Fruit fly (Drosophila melanogaster) whole organism, embryonic: ENCODE data around the gene srl.

Experiments used
- Adf1 ChIP-seq: fragments of 200-800 bp; sonication (Bioruptor generic); IDR thresholded peaks from 2 replicates; pipeline ENCODE4 v1.3.6; 2022; ENCODE audit warnings: missing biosample characterization, missing genetic modification characterization
- CG10431 ChIP-seq: fragments of 200-800 bp; sonication (Bioruptor generic); optimal IDR thresholded peaks from 3 replicates; lab custom pipeline; 2018; ENCODE audit warnings: missing biosample characterization, mild to moderate bottlenecking, missing genetic modification characterization
- CG10979 ChIP-seq: fragments of 200-800 bp; sonication (Bioruptor generic); optimal IDR thresholded peaks from 2 replicates; lab custom pipeline; 2018; ENCODE audit warnings: missing biosample characterization, mild to moderate bottlenecking, missing genetic modification characterization, moderate library complexity
- CG12299 ChIP-seq: fragments of 200-800 bp; sonication (Bioruptor generic); optimal IDR thresholded peaks from 2 replicates; lab custom pipeline; 2018; ENCODE audit warnings: missing biosample characterization, mild to moderate bottlenecking, missing genetic modification characterization
- CG13296 ChIP-seq: fragments of 200-800 bp; sonication (Bioruptor generic); optimal IDR thresholded peaks from 3 replicates; lab custom pipeline; 2018; ENCODE audit warnings: missing biosample characterization, mild to moderate bottlenecking, missing genetic modification characterization
- CG1647 ChIP-seq: fragments of 200-800 bp; sonication (Bioruptor generic); optimal IDR thresholded peaks from 3 replicates; lab custom pipeline; 2016; ENCODE audit warnings: missing biosample characterization, missing genetic modification characterization
- CG17328 ChIP-seq: fragments of 200-800 bp; sonication (Bioruptor generic); IDR thresholded peaks from 2 replicates; pipeline ENCODE4 v1.3.6; 2022; ENCODE audit warnings: missing biosample characterization, missing genetic modification characterization
- CG17361 ChIP-seq: fragments of 200-800 bp; sonication (Bioruptor generic); IDR thresholded peaks from 3 replicates; pipeline ENCODE4 v1.3.6; 2022; ENCODE audit warnings: missing biosample characterization, missing genetic modification characterization
- CG17912 ChIP-seq: fragments of 200-800 bp; sonication (Bioruptor generic); optimal IDR thresholded peaks from 2 replicates; lab custom pipeline; 2018; ENCODE audit warnings: missing biosample characterization, mild to moderate bottlenecking, missing genetic modification characterization
- CG1832 ChIP-seq: fragments of 200-800 bp; sonication (Bioruptor generic); optimal IDR thresholded peaks from 2 replicates; lab custom pipeline; 2017; ENCODE audit warnings: missing biosample characterization, mild to moderate bottlenecking, missing genetic modification characterization, inconsistent platforms
- CG3065 ChIP-seq: fragments of 200-800 bp; sonication (Bioruptor generic); optimal IDR thresholded peaks from 2 replicates; lab custom pipeline; 2016; ENCODE audit warnings: missing biosample characterization, missing genetic modification characterization
- CG3281 ChIP-seq: fragments of 200-800 bp; sonication (Bioruptor generic); optimal IDR thresholded peaks from 3 replicates; lab custom pipeline; 2017; ENCODE audit warnings: missing biosample characterization, mild to moderate bottlenecking, missing genetic modification characterization
- CG34224 ChIP-seq: fragments of 200-800 bp; sonication (Bioruptor generic); IDR thresholded peaks from 3 replicates; pipeline ENCODE4 v1.3.6; 2022; ENCODE audit warnings: missing biosample characterization, missing genetic modification characterization; ENCODE audit not compliant: partially characterized antibody
- CG4360 ChIP-seq: fragments of 200-800 bp; sonication (Bioruptor generic); IDR thresholded peaks from 2 replicates; pipeline ENCODE4 v1.3.6; 2022; ENCODE audit warnings: missing biosample characterization, missing genetic modification characterization
- CG4617 ChIP-seq: fragments of 200-800 bp; sonication (Bioruptor generic); optimal IDR thresholded peaks from 3 replicates; lab custom pipeline; 2016; ENCODE audit warnings: missing biosample characterization, missing genetic modification characterization, borderline replicate concordance
- CG7987 ChIP-seq: fragments of 200-800 bp; sonication (Bioruptor generic); optimal IDR thresholded peaks from 2 replicates; lab custom pipeline; 2018; ENCODE audit warnings: missing biosample characterization, mild to moderate bottlenecking, missing genetic modification characterization, moderate library complexity
- CG8478 ChIP-seq: fragments of >200 bp; optimal IDR thresholded peaks from 2 replicates; lab custom pipeline; 2018
- CG9437 ChIP-seq: fragments of 200-800 bp; sonication (Bioruptor generic); optimal IDR thresholded peaks from 2 replicates; lab custom pipeline; 2018; ENCODE audit warnings: missing biosample characterization, mild to moderate bottlenecking, missing genetic modification characterization
- HLHmδ ChIP-seq: fragments of 200-800 bp; sonication (Bioruptor generic); optimal IDR thresholded peaks from 2 replicates; lab custom pipeline; 2018; ENCODE audit warnings: missing biosample characterization, mild to moderate bottlenecking, missing genetic modification characterization, moderate library complexity
- HmgZ ChIP-seq: fragments of 200-800 bp; sonication (Bioruptor generic); optimal IDR thresholded peaks from 2 replicates; lab custom pipeline; 2018; ENCODE audit warnings: missing biosample characterization, mild to moderate bottlenecking, missing genetic modification characterization
- Hmr ChIP-seq: fragments of 200-800 bp; sonication (Bioruptor generic); optimal IDR thresholded peaks from 3 replicates; lab custom pipeline; 2017; ENCODE audit warnings: mild to moderate bottlenecking, missing biosample characterization, missing genetic modification reagents, missing genetic modification characterization
- Hr51 ChIP-seq, 2 experiments: fragments of 200-800 bp; sonication (Bioruptor generic); optimal IDR thresholded peaks; 2 replicates in 1 of 2; 3 replicates in 1 of 2; lab custom pipeline; 2016 to 2018; ENCODE audit warnings: missing biosample characterization in 2 of 2, missing genetic modification characterization in 2 of 2, mild to moderate bottlenecking in 1 of 2, moderate library complexity in 1 of 2
- Ptx1 ChIP-seq: fragments of 200-800 bp; sonication (Bioruptor generic); IDR thresholded peaks from 2 replicates; pipeline ENCODE4 v1.3.6; 2022; ENCODE audit warnings: missing biosample characterization, missing genetic modification characterization
- Sry-β ChIP-seq: fragments of 200-800 bp; sonication (Bioruptor generic); optimal IDR thresholded peaks from 2 replicates; lab custom pipeline; 2018; ENCODE audit warnings: missing biosample characterization, mild to moderate bottlenecking, missing genetic modification characterization, moderate library complexity
- al ChIP-seq: fragments of 200-800 bp; sonication (Bioruptor generic); IDR thresholded peaks from 2 replicates; pipeline ENCODE4 v1.3.6; 2022; ENCODE audit warnings: missing biosample characterization, missing genetic modification characterization
- ap ChIP-seq: fragments of 200-800 bp; sonication (Bioruptor generic); IDR thresholded peaks from 2 replicates; pipeline ENCODE4 v1.3.6; 2022; ENCODE audit warnings: missing biosample characterization, missing genetic modification characterization
- ash1 ChIP-seq: fragments of 200-800 bp; sonication (Bioruptor generic); optimal IDR thresholded peaks from 2 replicates; lab custom pipeline; 2018; ENCODE audit warnings: missing biosample characterization, mild to moderate bottlenecking, missing genetic modification characterization
- crol ChIP-seq: fragments of 200-800 bp; sonication (Bioruptor generic); IDR thresholded peaks from 2 replicates; pipeline ENCODE4 v1.3.6; 2022; ENCODE audit warnings: missing biosample characterization, missing genetic modification characterization
- cwo ChIP-seq: fragments of 200-800 bp; sonication (Bioruptor generic); optimal IDR thresholded peaks from 3 replicates; lab custom pipeline; 2017; ENCODE audit warnings: missing biosample characterization, missing genetic modification characterization, mild to moderate bottlenecking, moderate library complexity, missing genetic modification reagents
- danr ChIP-seq: fragments of 200-800 bp; sonication (Bioruptor generic); IDR thresholded peaks from 2 replicates; pipeline ENCODE4 v1.3.6; 2022; ENCODE audit warnings: missing biosample characterization, missing genetic modification characterization
- dm ChIP-seq: fragments of 200-800 bp; sonication (Bioruptor generic); optimal IDR thresholded peaks from 3 replicates; lab custom pipeline; 2016; ENCODE audit warnings: missing biosample characterization, missing genetic modification characterization
- exex ChIP-seq: fragments of 200-800 bp; sonication (Bioruptor generic); optimal IDR thresholded peaks from 4 replicates; lab custom pipeline; 2018; ENCODE audit warnings: missing biosample characterization, mild to moderate bottlenecking, missing genetic modification characterization, moderate library complexity
- eyg ChIP-seq: fragments of 200-800 bp; sonication (Bioruptor generic); optimal IDR thresholded peaks from 3 replicates; lab custom pipeline; 2016; ENCODE audit warnings: missing biosample characterization, missing genetic modification characterization
- gcm2 ChIP-seq: fragments of 200-800 bp; sonication (Bioruptor generic); optimal IDR thresholded peaks from 2 replicates; lab custom pipeline; 2016; ENCODE audit warnings: missing biosample characterization, missing genetic modification characterization
- gt ChIP-seq: fragments of 200-800 bp; sonication (Bioruptor generic); IDR thresholded peaks from 2 replicates; pipeline ENCODE4 v1.3.6; 2022; ENCODE audit warnings: missing biosample characterization, missing genetic modification characterization
- hbn ChIP-seq: fragments of 200-800 bp; sonication (Bioruptor generic); IDR thresholded peaks from 2 replicates; pipeline ENCODE4 v1.3.6; 2022; ENCODE audit warnings: missing biosample characterization, missing genetic modification characterization; ENCODE audit not compliant: partially characterized antibody
- luna ChIP-seq: fragments of 200-800 bp; sonication (Bioruptor generic); optimal IDR thresholded peaks from 2 replicates; lab custom pipeline; 2016; ENCODE audit warnings: missing biosample characterization, missing genetic modification characterization
- nom ChIP-seq: fragments of 200-800 bp; sonication (Bioruptor generic); optimal IDR thresholded peaks from 2 replicates; lab custom pipeline; 2017; ENCODE audit warnings: missing biosample characterization, missing genetic modification characterization, mild to moderate bottlenecking, moderate library complexity, missing genetic modification reagents
- row ChIP-seq: fragments of 200-800 bp; sonication (Bioruptor generic); IDR thresholded peaks from 3 replicates; pipeline ENCODE4 v1.3.6; 2022; ENCODE audit warnings: missing biosample characterization, missing genetic modification characterization
- seq ChIP-seq: fragments of 200-800 bp; sonication (Bioruptor generic); IDR thresholded peaks from 2 replicates; pipeline ENCODE4 v1.3.6; 2022; ENCODE audit warnings: missing biosample characterization, missing genetic modification characterization
- sna ChIP-seq: fragments of 200-800 bp; sonication (Bioruptor generic); IDR thresholded peaks from 2 replicates; pipeline ENCODE4 v1.3.6; 2022; ENCODE audit warnings: missing biosample characterization, missing genetic modification characterization; ENCODE audit not compliant: partially characterized antibody
- so ChIP-seq: fragments of 200-800 bp; sonication (Bioruptor generic); IDR thresholded peaks from 3 replicates; pipeline ENCODE4 v1.3.6; 2022; ENCODE audit warnings: missing biosample characterization, missing genetic modification characterization
- stwl ChIP-seq: fragments of 200-800 bp; sonication (Bioruptor generic); optimal IDR thresholded peaks from 3 replicates; lab custom pipeline; 2018; ENCODE audit warnings: missing biosample characterization, mild to moderate bottlenecking, missing genetic modification characterization, moderate library complexity
- sug ChIP-seq: fragments of 200-800 bp; optimal IDR thresholded peaks from 2 replicates; lab custom pipeline; 2019; ENCODE audit warnings: missing biosample characterization, mild to moderate bottlenecking, missing genetic modification characterization, moderate library complexity
- vnd ChIP-seq: fragments of 200-800 bp; sonication (Bioruptor generic); IDR thresholded peaks from 3 replicates; pipeline ENCODE4 v1.3.6; 2022; ENCODE audit warnings: missing biosample characterization, missing genetic modification characterization; ENCODE audit not compliant: partially characterized antibody
- zfh1 ChIP-seq: fragments of 200-800 bp; sonication (Bioruptor generic); IDR thresholded peaks from 3 replicates; pipeline ENCODE4 v1.3.6; 2022; ENCODE audit warnings: missing biosample characterization, missing genetic modification characterization

The srl gene

dm6 chr3R:4453213-4453956, 24.2 kb upstream of the srl start (continued):
- no peak for TF ChIP-seq Hmr (GFP tag; lab: Kevin White, UChicago)
- TF ChIP-seq stwl (tag; lab: Kevin White, UChicago), result peak; percentile 63
- peak; percentile 72; the same call in 2 of the 3 replicates for TF ChIP-seq so (GFP tag; lab: Robert Waterston, UW)
- TF ChIP-seq CG12299 (tag; lab: Kevin White, UChicago), result no peak
- peak in 1 of 2 experiments; percentile 10 for TF ChIP-seq Hr51 (GFP tag; optimal IDR thresholded peaks at IDR 0.05; lab: Kevin White, UChicago)
- no peak for TF ChIP-seq danr (GFP tag; lab: Robert Waterston, UW)
- TF ChIP-seq CG17912 (GFP tag; lab: Kevin White, UChicago), result no peak
- peak; percentile 18 for TF ChIP-seq gcm2 (GFP tag; lab: Kevin White, UChicago)
- no peak for TF ChIP-seq CG10979 (tag; lab: Kevin White, UChicago)
- no peak for TF ChIP-seq vnd (GFP tag; lab: Robert Waterston, UW)
- peak; percentile 93 for TF ChIP-seq HLHmδ (GFP tag; lab: Kevin White, UChicago)
- TF ChIP-seq CG7987 (GFP tag; lab: Kevin White, UChicago), result no peak
- no peak for TF ChIP-seq CG1647 (GFP tag; lab: Kevin White, UChicago)

DNA sequence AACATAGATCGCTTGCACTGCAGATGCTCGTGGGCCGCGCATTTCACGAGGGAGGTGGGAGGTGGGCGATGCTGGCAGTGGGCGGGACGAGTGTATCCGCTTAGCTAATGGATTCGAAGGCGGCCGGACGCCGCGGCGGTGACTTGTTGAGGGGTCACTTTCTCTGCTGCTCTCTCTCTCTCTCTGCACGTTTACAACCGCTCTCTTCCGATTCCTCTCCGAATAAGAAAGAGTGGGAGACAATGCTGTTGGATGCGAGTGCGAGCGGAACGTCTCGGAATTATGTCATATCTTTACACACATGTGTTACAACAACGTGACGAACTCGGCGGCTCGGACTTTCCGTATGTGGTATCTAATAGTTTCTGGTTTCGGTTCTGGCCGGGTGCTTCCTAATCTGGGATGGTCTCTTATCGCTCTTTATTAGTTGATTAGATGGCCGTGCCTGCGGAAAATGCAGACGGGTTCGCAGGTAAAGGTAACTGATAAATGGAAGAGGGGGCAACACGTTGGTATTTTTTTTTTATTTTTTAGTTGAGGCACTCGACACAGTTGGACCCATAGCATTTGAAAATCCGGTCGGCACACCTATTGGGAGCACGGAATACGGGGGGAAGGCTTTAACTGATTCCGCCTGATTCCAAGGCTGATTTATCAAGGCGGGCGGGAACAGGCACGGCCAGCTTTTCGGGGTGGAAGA, 23.4 kb upstream of the srl start:
- TF ChIP-seq CG4360 (GFP tag; lab: Robert Waterston, UW) (peak; percentile 76), al (GFP tag; lab: Robert Waterston, UW) (no peak), CG34224 (peak; percentile 46; the same call in 1 of the 3 replicates), CG17361 (GFP tag; lab: Robert Waterston, UW) (no peak), dm (peak; percentile 29), CG3065 (GFP tag; lab: Kevin White, UChicago) (peak; percentile 21), seq (peak; percentile 30; the same call in 1 of the 2 replicates), crol (peak; percentile 72), CG1832 (GFP tag; lab: Kevin White, UChicago) (peak; percentile 52), CG8478 (lab: Kevin White, UChicago) (no peak), CG13296 (no peak), HmgZ (tag; lab: Kevin White, UChicago) (no peak), exex (tag; lab: Kevin White, UChicago) (peak; percentile 72), ash1 (GFP tag; lab: Kevin White, UChicago) (no peak), hbn (GFP tag; lab: Robert Waterston, UW) (0 out of 2 replicates have a peak, but pooled peaks have one; percentile 17), Ptx1 (GFP tag; lab: Robert Waterston, UW) (no peak), luna (GFP tag; lab: Kevin White, UChicago) (no peak), nom (peak; percentile 13), eyg (GFP tag; lab: Kevin White, UChicago) (no peak), CG3281 (GFP tag; lab: Kevin White, UChicago) (no peak), CG4617 (GFP tag; lab: Kevin White, UChicago) (no peak), CG10431 (no peak), sna (GFP tag; lab: Robert Waterston, UW) (0 out of 2 replicates have a peak, but pooled peaks have one; percentile 17), CG9437 (GFP tag; lab: Kevin White, UChicago) (peak; percentile 66), gt (GFP tag; lab: Robert Waterston, UW) (no peak), row (GFP tag; lab: Robert Waterston, UW) (no peak), sug (tag; lab: Kevin White, UChicago) (peak; percentile 10), zfh1 (GFP tag; lab: Robert Waterston, UW) (0 out of 3 replicates have a peak, but pooled peaks have one; percentile 3), cwo (GFP tag; lab: Kevin White, UChicago) (peak; percentile 16), Sry-β (no peak), ap (GFP tag; lab: Robert Waterston, UW) (no peak), CG17328 (GFP tag; lab: Robert Waterston, UW) (no peak), Adf1 (peak; percentile 27; the same call in 1 of the 2 replicates)
